Fruit fly (Drosophila melanogaster) whole organism, wandering third instar larva: ENCODE data around the gene Jon74E.

Source experiments
- CG9705 ChIP-seq: fragments of 200-800 bp; sonication (Bioruptor generic); optimal IDR thresholded peaks from 2 replicates; lab custom pipeline; 2018; ENCODE audit warnings: missing biosample characterization, mild to moderate bottlenecking, missing genetic modification characterization
- CrebA ChIP-seq: fragments of 200-800 bp; sonication (Bioruptor generic); optimal IDR thresholded peaks from 2 replicates; lab custom pipeline; 2016; ENCODE audit warnings: missing biosample characterization, mild to moderate bottlenecking, missing genetic modification characterization, borderline replicate concordance
- Dfd ChIP-seq: fragments of >200 bp; optimal IDR thresholded peaks from 2 replicates; lab custom pipeline; 2017; ENCODE audit warnings: missing biosample characterization, missing genetic modification characterization
- Dif ChIP-seq: fragments of 200-275, 200-300 bp; sonication (Bioruptor generic); optimal IDR thresholded peaks from 2 replicates; lab custom pipeline; 2018; ENCODE audit warnings: missing biosample characterization, missing genetic modification characterization; ENCODE audit not compliant: partially characterized antibody
- GATAd ChIP-seq: sonication (Bioruptor generic); optimal IDR thresholded peaks from 2 replicates; lab custom pipeline; 2016; ENCODE audit warnings: missing biosample characterization, missing genetic modification characterization
- Hnf4 ChIP-seq: fragments of 200-800 bp; sonication (Bioruptor generic); optimal IDR thresholded peaks from 2 replicates; lab custom pipeline; 2016; ENCODE audit warnings: missing biosample characterization, mild to moderate bottlenecking, missing genetic modification characterization
- Hr78 ChIP-seq: fragments of >200 bp; optimal IDR thresholded peaks from 2 replicates; lab custom pipeline; 2017; ENCODE audit warnings: missing biosample characterization, missing genetic modification characterization
- Hr83 ChIP-seq: fragments of 200-300 bp; sonication (Bioruptor generic); optimal IDR thresholded peaks from 2 replicates; lab custom pipeline; 2016; ENCODE audit warnings: missing biosample characterization, mild to moderate bottlenecking, missing genetic modification characterization, moderate library complexity; ENCODE audit not compliant: poor library complexity, severe bottlenecking
- Jra ChIP-seq: sonication (Bioruptor generic); optimal IDR thresholded peaks from 2 replicates; lab custom pipeline; 2016; ENCODE audit warnings: missing biosample characterization, missing genetic modification characterization
- Mio ChIP-seq: sonication (Bioruptor generic); optimal IDR thresholded peaks from 2 replicates; lab custom pipeline; 2016; ENCODE audit warnings: missing biosample characterization, missing genetic modification characterization
- Myc ChIP-seq: fragments of >200 bp; optimal IDR thresholded peaks from 2 replicates; lab custom pipeline; 2017
- OdsH ChIP-seq: fragments of 200-800 bp; sonication (Bioruptor generic); optimal IDR thresholded peaks from 2 replicates; lab custom pipeline; 2016; ENCODE audit warnings: missing biosample characterization, mild to moderate bottlenecking, missing genetic modification characterization
- Rel ChIP-seq, 2 experiments: fragments of 200-800 bp; sonication (Bioruptor generic) in 1 of 2; optimal IDR thresholded peaks; 2 replicates in 1 of 2; 3 replicates in 1 of 2; lab custom pipeline; 2016 to 2019; ENCODE audit warnings: mild to moderate bottlenecking in 2 of 2, missing biosample characterization in 2 of 2, missing genetic modification characterization in 2 of 2, moderate library complexity in 1 of 2
- Sp1 ChIP-seq: fragments of 200-800 bp; sonication (Bioruptor generic); optimal IDR thresholded peaks from 3 replicates; lab custom pipeline; 2019; ENCODE audit warnings: missing biosample characterization, mild to moderate bottlenecking, missing genetic modification characterization, moderate library complexity
- Vsx2 ChIP-seq: fragments of 200-300, 225-300 bp; sonication (Bioruptor generic); optimal IDR thresholded peaks from 2 replicates; lab custom pipeline; 2018; ENCODE audit warnings: missing biosample characterization, missing genetic modification characterization; ENCODE audit not compliant: partially characterized antibody
- br ChIP-seq: fragments of 200-800 bp; sonication (Bioruptor generic); optimal IDR thresholded peaks from 2 replicates; lab custom pipeline; 2016; ENCODE audit warnings: missing biosample characterization, missing genetic modification characterization
- brk ChIP-seq: fragments of 200-800 bp; sonication (Bioruptor generic); optimal IDR thresholded peaks from 2 replicates; lab custom pipeline; 2016; ENCODE audit warnings: missing biosample characterization, mild to moderate bottlenecking, missing genetic modification characterization
- ey ChIP-seq: fragments of 200-800 bp; sonication (Bioruptor generic); optimal IDR thresholded peaks from 2 replicates; lab custom pipeline; 2016; ENCODE audit warnings: missing biosample characterization, missing genetic modification characterization
- foxo ChIP-seq, 2 experiments: fragments of 200-800 bp; sonication (Bioruptor generic); optimal IDR thresholded peaks; 2 replicates in 1 of 2; 3 replicates in 1 of 2; lab custom pipeline; 2016 to 2017; ENCODE audit warnings: missing biosample characterization in 2 of 2, missing genetic modification characterization in 2 of 2
- fru ChIP-seq: fragments of 200-800 bp; sonication (Bioruptor generic); optimal IDR thresholded peaks from 3 replicates; lab custom pipeline; 2016; ENCODE audit warnings: missing biosample characterization, mild to moderate bottlenecking, missing genetic modification characterization
- jim ChIP-seq: fragments of 175-275, 200-325 bp; sonication (Bioruptor generic); optimal IDR thresholded peaks from 2 replicates; lab custom pipeline; 2016; ENCODE audit warnings: missing biosample characterization, mild to moderate bottlenecking, missing genetic modification characterization
- lola ChIP-seq: fragments of >200 bp; optimal IDR thresholded peaks from 2 replicates; lab custom pipeline; 2017; ENCODE audit warnings: missing biosample characterization, missing genetic modification characterization
- psq ChIP-seq: fragments of 200-800 bp; sonication (Bioruptor generic); optimal IDR thresholded peaks from 3 replicates; lab custom pipeline; 2017; ENCODE audit warnings: missing biosample characterization, mild to moderate bottlenecking, missing genetic modification characterization, moderate library complexity
- rgr ChIP-seq: fragments of 200-800 bp; sonication (Bioruptor generic); optimal IDR thresholded peaks from 3 replicates; lab custom pipeline; 2016; ENCODE audit warnings: missing biosample characterization, mild to moderate bottlenecking, missing genetic modification characterization
- sv ChIP-seq: fragments of 200-800 bp; sonication (Bioruptor generic); optimal IDR thresholded peaks from 3 replicates; lab custom pipeline; 2016; ENCODE audit warnings: missing biosample characterization, missing genetic modification characterization
- tai ChIP-seq: sonication (Bioruptor generic); optimal IDR thresholded peaks from 2 replicates; lab custom pipeline; 2016; ENCODE audit warnings: missing biosample characterization, missing genetic modification characterization
- usp ChIP-seq: fragments of >200 bp; optimal IDR thresholded peaks from 2 replicates; lab custom pipeline; 2017; ENCODE audit warnings: missing biosample characterization, missing genetic modification characterization
- woc ChIP-seq: sonication (Bioruptor generic); optimal IDR thresholded peaks from 2 replicates; lab custom pipeline; 2016; ENCODE audit warnings: missing biosample characterization, mild to moderate bottlenecking, missing genetic modification characterization

Jon74E gene

dm6 chr3L:17549049-17549876, at the start of gene Jon74E, which contains the start of gene CG7542:
Gene Jon74E, minus strand, starts transcription at chr3L:17549127.
Gene CG7542, plus strand, starts transcription at chr3L:17549826.
- TF ChIP-seq CG9705 (GFP tag; lab: Kevin White, UChicago): no peak
- no peak for TF ChIP-seq jim (GFP tag; lab: Kevin White, UChicago)
- TF ChIP-seq foxo (GFP tag; optimal IDR thresholded peaks at IDR 0.05; lab: Kevin White, UChicago): no peak
- TF ChIP-seq OdsH (GFP tag; lab: Kevin White, UChicago): no peak
- TF ChIP-seq usp (GFP tag; lab: Kevin White, UChicago): no peak
- TF ChIP-seq tai: no peak
- TF ChIP-seq fru (GFP tag; lab: Kevin White, UChicago): no peak

dm6 chr3L:17596897-17597296, 48.0 kb upstream of the Jon74E start:
- TF ChIP-seq woc (no peak), Hr83 (GFP tag; lab: Kevin White, UChicago) (peak; percentile 9), jim (GFP tag; lab: Kevin White, UChicago) (no peak), Rel (GFP tag; optimal IDR thresholded peaks at IDR 0.05; lab: Kevin White, UChicago) (no peak), Rel (tag; optimal IDR thresholded peaks at IDR 0.05; lab: Kevin White, UChicago) (no peak), Dif (no peak), Dfd (no peak), usp (GFP tag; lab: Kevin White, UChicago) (no peak), fru (GFP tag; lab: Kevin White, UChicago) (peak; percentile 14), Sp1 (GFP tag; lab: Kevin White, UChicago) (no peak), lola (GFP tag; lab: Kevin White, UChicago) (no peak), brk (GFP tag; lab: Kevin White, UChicago) (peak; percentile 75), psq (GFP tag; lab: Kevin White, UChicago) (no peak), br (no peak), foxo (GFP tag; optimal IDR thresholded peaks at IDR 0.05; lab: Kevin White, UChicago) (no peak), OdsH (GFP tag; lab: Kevin White, UChicago) (no peak), Myc (lab: Kevin White, UChicago) (peak; percentile 75), tai (peak; percentile 64), CrebA (GFP tag; lab: Kevin White, UChicago) (peak; percentile 21), Mio (GFP tag; lab: Kevin White, UChicago) (no peak), Hnf4 (GFP tag; lab: Kevin White, UChicago) (peak; percentile 50), Vsx2 (GFP tag; lab: Kevin White, UChicago) (peak; percentile 57)
- TF ChIP-seq, all 38 proteins: peak for 8

- TF ChIP-seq Sp1 (GFP tag; lab: Kevin White, UChicago): no peak
- TF ChIP-seq GATAd (GFP tag; lab: Kevin White, UChicago): no peak
- TF ChIP-seq fru (GFP tag; lab: Kevin White, UChicago): no peak
- no peak for TF ChIP-seq lola (GFP tag; lab: Kevin White, UChicago)
- TF ChIP-seq Dfd: no peak
- TF ChIP-seq sv (GFP tag; lab: Kevin White, UChicago): no peak
- no peak for TF ChIP-seq jim (GFP tag; lab: Kevin White, UChicago)
- no peak for TF ChIP-seq Myc (lab: Kevin White, UChicago)
- no peak for TF ChIP-seq brk (GFP tag; lab: Kevin White, UChicago)
- TF ChIP-seq Hnf4 (GFP tag; lab: Kevin White, UChicago): no peak
- TF ChIP-seq Vsx2 (GFP tag; lab: Kevin White, UChicago): no peak
- TF ChIP-seq Mio (GFP tag; lab: Kevin White, UChicago): no peak
- no peak for TF ChIP-seq Hr78 (GFP tag; lab: Kevin White, UChicago)
- TF ChIP-seq Rel (GFP tag; optimal IDR thresholded peaks at IDR 0.05; lab: Kevin White, UChicago): no peak
- no peak for TF ChIP-seq Rel (tag; optimal IDR thresholded peaks at IDR 0.05; lab: Kevin White, UChicago)
- TF ChIP-seq Hr83 (GFP tag; lab: Kevin White, UChicago): no peak
Observed at dm6 chr3L:17595810-17596561, 47.1 kb upstream of the Jon74E start.

dm6 chr3L:17593174-17593573, 44.2 kb upstream of the Jon74E start:
- TF ChIP-seq Dfd: peak; percentile 45
- TF ChIP-seq ey (GFP tag; lab: Kevin White, UChicago): no peak

dm6 chr3L:17591217-17591467, 42.2 kb upstream of the Jon74E start:
- TF ChIP-seq woc (no peak), jim (GFP tag; lab: Kevin White, UChicago) (no peak), rgr (GFP tag; lab: Kevin White, UChicago) (no peak), lola (GFP tag; lab: Kevin White, UChicago) (no peak), fru (GFP tag; lab: Kevin White, UChicago) (no peak), GATAd (GFP tag; lab: Kevin White, UChicago) (no peak), Mio (GFP tag; lab: Kevin White, UChicago) (no peak), Jra (GFP tag; lab: Kevin White, UChicago) (no peak), ey (GFP tag; lab: Kevin White, UChicago) (no peak), tai (no peak)
